Worm (Caenorhabditis elegans) whole organism, late embryonic: ENCODE measurements around the gene atgl-1.

Source experiments
- ceh-31 ChIP-seq: sonication (generic microtip); optimal IDR thresholded peaks from 2 replicates; lab custom pipeline; 2016; ENCODE audit warnings: missing genetic modification characterization, missing compliant biosample characterization
- ceh-48 ChIP-seq: sonication (generic microtip); optimal IDR thresholded peaks from 2 replicates; lab custom pipeline; 2016; ENCODE audit warnings: missing genetic modification characterization, inconsistent platforms, missing compliant biosample characterization
- fkh-6 ChIP-seq: sonication (generic microtip); optimal IDR thresholded peaks from 2 replicates; lab custom pipeline; 2016; ENCODE audit warnings: missing genetic modification characterization, missing compliant biosample characterization
- pat-9 ChIP-seq: fragments of 200-800 bp; sonication (Bioruptor generic); optimal IDR thresholded peaks from 2 replicates; lab custom pipeline; 2018; ENCODE audit warnings: mild to moderate bottlenecking, missing genetic modification characterization, moderate library complexity, missing compliant biosample characterization
- unc-42 ChIP-seq: sonication (generic microtip); optimal IDR thresholded peaks from 2 replicates; lab custom pipeline; 2016; ENCODE audit warnings: missing genotype, missing genetic modification characterization, missing compliant biosample characterization

atgl-1 gene

ce11 chrIII:6367712-6368111 is 51.5 kb downstream of the atgl-1 start, which contains the start of the genes C56G2.15 and thoc-2 (continued):
- TF ChIP-seq unc-42 (tag; lab: Kevin White, UChicago) (no peak), ceh-31 (tag; lab: Kevin White, UChicago) (peak; percentile 51), pat-9 (tag; lab: Kevin White, UChicago) (no peak), fkh-6 (tag; lab: Kevin White, UChicago) (no peak), ceh-48 (no peak)
- TF ChIP-seq, all 69 proteins: peak for 4
